In genomic region chr3L:21196563-21196962, dm6 we compare ENCODE assay signal across 1 fruit fly cellular context.
A peak's percentile ranks its signal among the peaks of the same experiment; 100 is the strongest.
TF ChIP-seq lines count a peak whose summit lies in the region.

Gene Targ3, plus strand, starts transcription at chr3L:21196831.
Gene park, minus strand, starts transcription at chr3L:21196853.

TF ChIP-seq in whole organism, embryonic, 481 proteins besides CTCF, POLR2A, EP300 and RAD21 (continued from another document and continues in another):
- TF ChIP-seq Side (GFP tag; optimal IDR thresholded peaks at IDR 0.05; lab: Kevin White, UChicago) (no peak), psq (GFP tag; optimal IDR thresholded peaks at IDR 0.05; lab: Kevin White, UChicago) (no peak), jigr1 (GFP tag; IDR thresholded peaks at IDR 0.05; lab: Robert Waterston, UW) (no peak), tin (GFP tag; optimal IDR thresholded peaks at IDR 0.05; lab: Kevin White, UChicago) (no peak), chif (GFP tag; optimal IDR thresholded peaks at IDR 0.05; lab: Kevin White, UChicago) (peak; percentile 16 to 17), fru (optimal IDR thresholded peaks at IDR 0.05; lab: Kevin White, UChicago) (no peak), Dll (GFP tag; IDR thresholded peaks at IDR 0.05; lab: Robert Waterston, UW; ENCODE audit: partially characterized antibody) (0 out of 4 replicates have a peak, but pooled peaks have one; percentile 43), CG32767 (GFP tag; IDR thresholded peaks at IDR 0.05; lab: Robert Waterston, UW) (no peak), Taf1 (GFP tag; IDR thresholded peaks at IDR 0.05; lab: Robert Waterston, UW) (no peak), rib (GFP tag; IDR thresholded peaks at IDR 0.05; lab: Robert Waterston, UW) (no peak), CG3838 (GFP tag; optimal IDR thresholded peaks at IDR 0.05; lab: Kevin White, UChicago) (no peak), CG6654 (GFP tag; optimal IDR thresholded peaks at IDR 0.05; lab: Kevin White, UChicago) (no peak), nom (GFP tag; optimal IDR thresholded peaks at IDR 0.05; lab: Kevin White, UChicago) (no peak), ERR (GFP tag; optimal IDR thresholded peaks at IDR 0.05; lab: Kevin White, UChicago) (no peak), CG8478 (optimal IDR thresholded peaks at IDR 0.05; lab: Kevin White, UChicago) (no peak), ssp (GFP tag; IDR thresholded peaks at IDR 0.05; lab: Robert Waterston, UW) (no peak), sd (tag; optimal IDR thresholded peaks at IDR 0.05; lab: Kevin White, UChicago) (no peak), CG10979 (tag; optimal IDR thresholded peaks at IDR 0.05; lab: Kevin White, UChicago) (peak; percentile 1), otp (GFP tag; IDR thresholded peaks at IDR 0.05; lab: Robert Waterston, UW) (0 out of 3 replicates have a peak, but pooled peaks have one; percentile 9), CG31365 (tag; optimal IDR thresholded peaks at IDR 0.05; lab: Kevin White, UChicago) (no peak), CG8290 (GFP tag; optimal IDR thresholded peaks at IDR 0.05; lab: Kevin White, UChicago) (no peak), CG8290 (tag; optimal IDR thresholded peaks at IDR 0.05; lab: Kevin White, UChicago) (peak in 1 of 2 experiments; percentile 80), CG33557 (GFP tag; optimal IDR thresholded peaks at IDR 0.05; lab: Kevin White, UChicago) (no peak), CG8765 (GFP tag; IDR thresholded peaks at IDR 0.05; lab: Robert Waterston, UW) (no peak), CG34422 (GFP tag; IDR thresholded peaks at IDR 0.05; lab: Robert Waterston, UW) (no peak), dati (GFP tag; IDR thresholded peaks at IDR 0.05; lab: Robert Waterston, UW) (no peak), org-1 (GFP tag; optimal IDR thresholded peaks at IDR 0.05; lab: Kevin White, UChicago) (no peak), al (GFP tag; IDR thresholded peaks at IDR 0.05; lab: Robert Waterston, UW) (no peak), CG11695 (GFP tag; IDR thresholded peaks at IDR 0.05; lab: Robert Waterston, UW) (no peak), CG14860 (GFP tag; IDR thresholded peaks at IDR 0.05; lab: Robert Waterston, UW; ENCODE audit: partially characterized antibody) (no peak), wor (GFP tag; IDR thresholded peaks at IDR 0.05; lab: Robert Waterston, UW) (no peak), scrt (GFP tag; optimal IDR thresholded peaks at IDR 0.05; lab: Kevin White, UChicago) (no peak), row (GFP tag; IDR thresholded peaks at IDR 0.05; lab: Robert Waterston, UW) (peak; percentile 34; the same call in 1 of the 3 replicates), pfk (GFP tag; optimal IDR thresholded peaks at IDR 0.05; lab: Kevin White, UChicago) (no peak), NfI (GFP tag; optimal IDR thresholded peaks at IDR 0.05; lab: Kevin White, UChicago) (peak; percentile 55), trem (tag; optimal IDR thresholded peaks at IDR 0.05; lab: Kevin White, UChicago) (no peak), gcm2 (GFP tag; optimal IDR thresholded peaks at IDR 0.05; lab: Kevin White, UChicago) (no peak), crol (GFP tag; IDR thresholded peaks at IDR 0.05; lab: Robert Waterston, UW) (no peak), HLH4C (GFP tag; IDR thresholded peaks at IDR 0.05; lab: Robert Waterston, UW; ENCODE audit: partially characterized antibody) (no peak), gsb (GFP tag; IDR thresholded peaks at IDR 0.05; lab: Robert Waterston, UW) (no peak), Asciz (GFP tag; optimal IDR thresholded peaks at IDR 0.05; lab: Kevin White, UChicago) (no peak), CG30431 (GFP tag; optimal IDR thresholded peaks at IDR 0.05; lab: Kevin White, UChicago) (no peak), dmrt99B (tag; optimal IDR thresholded peaks at IDR 0.05; lab: Kevin White, UChicago) (no peak), Ets97D (GFP tag; optimal IDR thresholded peaks at IDR 0.05; lab: Kevin White, UChicago) (peak; percentile 53), CG7839 (tag; optimal IDR thresholded peaks at IDR 0.05; lab: Kevin White, UChicago) (no peak), CG17612 (GFP tag; IDR thresholded peaks at IDR 0.05; lab: Robert Waterston, UW) (no peak), jumu (GFP tag; optimal IDR thresholded peaks at IDR 0.05; lab: Kevin White, UChicago) (no peak), NFAT (GFP tag; IDR thresholded peaks at IDR 0.05; lab: Robert Waterston, UW) (no peak), Ada2b (GFP tag; IDR thresholded peaks at IDR 0.05; lab: Robert Waterston, UW) (no peak), tap (tag; optimal IDR thresholded peaks at IDR 0.05; lab: Kevin White, UChicago) (no peak), Dref (GFP tag; IDR thresholded peaks at IDR 0.05; lab: Robert Waterston, UW) (peak; percentile 48), her (GFP tag; optimal IDR thresholded peaks at IDR 0.05; lab: Kevin White, UChicago) (peak; percentile 30), az2 (GFP tag; optimal IDR thresholded peaks at IDR 0.05; lab: Kevin White, UChicago) (no peak), ken (GFP tag; IDR thresholded peaks at IDR 0.05; lab: Robert Waterston, UW) (no peak), CG10147 (GFP tag; optimal IDR thresholded peaks at IDR 0.05; lab: Kevin White, UChicago) (no peak), CG4424 (GFP tag; optimal IDR thresholded peaks at IDR 0.05; lab: Kevin White, UChicago) (no peak), corto (GFP tag; optimal IDR thresholded peaks at IDR 0.05; lab: Kevin White, UChicago) (no peak), HmgD (GFP tag; optimal IDR thresholded peaks at IDR 0.05; lab: Kevin White, UChicago) (peak; percentile 45), CG2129 (GFP tag; IDR thresholded peaks at IDR 0.05; lab: Robert Waterston, UW; ENCODE audit: partially characterized antibody) (no peak), CG11456 (GFP tag; IDR thresholded peaks at IDR 0.05; lab: Robert Waterston, UW) (no peak), bcd (GFP tag; optimal IDR thresholded peaks at IDR 0.05; lab: Kevin White, UChicago) (peak; percentile 19), cwo (GFP tag; optimal IDR thresholded peaks at IDR 0.05; lab: Kevin White, UChicago) (no peak), D19B (GFP tag; optimal IDR thresholded peaks at IDR 0.05; lab: Kevin White, UChicago) (no peak), Opbp (GFP tag; IDR thresholded peaks at IDR 0.05; lab: Robert Waterston, UW; ENCODE audit: partially characterized antibody) (no peak), Atf6 (GFP tag; IDR thresholded peaks at IDR 0.05; lab: Robert Waterston, UW) (no peak), jing (GFP tag; optimal IDR thresholded peaks at IDR 0.05; lab: Kevin White, UChicago) (no peak), bsh (GFP tag; optimal IDR thresholded peaks at IDR 0.05; lab: Kevin White, UChicago) (no peak), CG6791 (GFP tag; IDR thresholded peaks at IDR 0.05; lab: Robert Waterston, UW; ENCODE audit: partially characterized antibody) (no peak), CG9609 (GFP tag; optimal IDR thresholded peaks at IDR 0.05; lab: Kevin White, UChicago) (peak; percentile 43), dimm (GFP tag; IDR thresholded peaks at IDR 0.05; lab: Robert Waterston, UW) (no peak), CG12744 (GFP tag; optimal IDR thresholded peaks at IDR 0.05; lab: Kevin White, UChicago) (no peak), CrebB (tag; optimal IDR thresholded peaks at IDR 0.05; lab: Kevin White, UChicago) (no peak), klu (GFP tag; IDR thresholded peaks at IDR 0.05; lab: Robert Waterston, UW) (no peak), CG4854 (GFP tag; optimal IDR thresholded peaks at IDR 0.05; lab: Kevin White, UChicago) (peak; percentile 99), slou (GFP tag; optimal IDR thresholded peaks at IDR 0.05; lab: Kevin White, UChicago) (no peak), CG18619 (GFP tag; optimal IDR thresholded peaks at IDR 0.05; lab: Kevin White, UChicago) (no peak), Scr (GFP tag; IDR thresholded peaks at IDR 0.05; lab: Robert Waterston, UW; ENCODE audit: partially characterized antibody) (peak; percentile 33; the same call in 1 of the 2 replicates), CG9797 (GFP tag; optimal IDR thresholded peaks at IDR 0.05; lab: Kevin White, UChicago) (peak; percentile 9), CG10543 (GFP tag; optimal IDR thresholded peaks at IDR 0.05; lab: Kevin White, UChicago) (peak; percentile 22), ro (GFP tag; IDR thresholded peaks at IDR 0.05; lab: Robert Waterston, UW) (no peak), CG1024 (GFP tag; IDR thresholded peaks at IDR 0.05; lab: Robert Waterston, UW) (no peak), CG32772 (GFP tag; IDR thresholded peaks at IDR 0.05; lab: Robert Waterston, UW) (no peak), Ssrp (tag; optimal IDR thresholded peaks at IDR 0.05; lab: Kevin White, UChicago) (no peak), CG15514 (GFP tag; optimal IDR thresholded peaks at IDR 0.05; lab: Kevin White, UChicago) (peak; percentile 41), lmd (GFP tag; IDR thresholded peaks at IDR 0.05; lab: Robert Waterston, UW) (no peak), YL-1 (GFP tag; optimal IDR thresholded peaks at IDR 0.05; lab: Kevin White, UChicago) (peak; percentile 66), pzg (GFP tag; optimal IDR thresholded peaks at IDR 0.05; lab: Kevin White, UChicago) (peak; percentile 86), Blimp-1 (GFP tag; optimal IDR thresholded peaks at IDR 0.05; lab: Kevin White, UChicago) (no peak), Dek (tag; optimal IDR thresholded peaks at IDR 0.05; lab: Kevin White, UChicago) (no peak), bigmax (GFP tag; optimal IDR thresholded peaks at IDR 0.05; lab: Kevin White, UChicago) (no peak), dm (GFP tag; optimal IDR thresholded peaks at IDR 0.05; lab: Kevin White, UChicago) (peak; percentile 34), CG10366 (GFP tag; IDR thresholded peaks at IDR 0.05; lab: Robert Waterston, UW) (peak; percentile 19; the same call in 1 of the 2 replicates), esg (GFP tag; conservative IDR thresholded peaks at IDR 0.05; lab: Robert Waterston, UW) (no peak), Bgb (GFP tag; IDR thresholded peaks at IDR 0.05; lab: Robert Waterston, UW; ENCODE audit: partially characterized antibody) (peak; percentile 23; the same call in 1 of the 2 replicates), inv (GFP tag; IDR thresholded peaks at IDR 0.05; lab: Robert Waterston, UW; ENCODE audit: partially characterized antibody) (no peak), CG33213 (GFP tag; optimal IDR thresholded peaks at IDR 0.05; lab: Kevin White, UChicago) (peak; percentile 32), Drgx (GFP tag; IDR thresholded peaks at IDR 0.05; lab: Robert Waterston, UW) (no peak), kni (GFP tag; optimal IDR thresholded peaks at IDR 0.05; lab: Kevin White, UChicago) (no peak), CG4730 (GFP tag; IDR thresholded peaks at IDR 0.05; lab: Robert Waterston, UW) (no peak), zen2 (GFP tag; IDR thresholded peaks at IDR 0.05; lab: Robert Waterston, UW; ENCODE audit: partially characterized antibody) (no peak), ase (GFP tag; IDR thresholded peaks at IDR 0.05; lab: Robert Waterston, UW) (no peak), so (GFP tag; IDR thresholded peaks at IDR 0.05; lab: Robert Waterston, UW) (no peak), run (tag; optimal IDR thresholded peaks at IDR 0.05; lab: Kevin White, UChicago) (no peak), CHES-1-like (GFP tag; optimal IDR thresholded peaks at IDR 0.05; lab: Kevin White, UChicago) (peak; percentile 28), Nf-YB (GFP tag; optimal IDR thresholded peaks at IDR 0.05; lab: Kevin White, UChicago) (no peak), bowl (GFP tag; IDR thresholded peaks at IDR 0.05; lab: Robert Waterston, UW) (no peak), da (GFP tag; optimal IDR thresholded peaks at IDR 0.05; lab: Kevin White, UChicago) (peak; percentile 58), vnd (GFP tag; IDR thresholded peaks at IDR 0.05; lab: Robert Waterston, UW; ENCODE audit: partially characterized antibody) (no peak), CG8388 (GFP tag; optimal IDR thresholded peaks at IDR 0.05; lab: Kevin White, UChicago) (no peak), Sry-β (GFP tag; optimal IDR thresholded peaks at IDR 0.05; lab: Kevin White, UChicago) (no peak), pum (GFP tag; optimal IDR thresholded peaks at IDR 0.05; lab: Kevin White, UChicago) (no peak), lbe (GFP tag; optimal IDR thresholded peaks at IDR 0.05; lab: Kevin White, UChicago) (no peak), Jarid2 (GFP tag; optimal IDR thresholded peaks at IDR 0.05; lab: Kevin White, UChicago) (no peak), CG6854 (GFP tag; optimal IDR thresholded peaks at IDR 0.05; lab: Kevin White, UChicago) (no peak), danr (GFP tag; IDR thresholded peaks at IDR 0.05; lab: Robert Waterston, UW) (no peak), tup (GFP tag; optimal IDR thresholded peaks at IDR 0.05; lab: Kevin White, UChicago) (no peak), CG17568 (GFP tag; optimal IDR thresholded peaks at IDR 0.05; lab: Kevin White, UChicago) (no peak), pho (GFP tag; optimal IDR thresholded peaks at IDR 0.05; lab: Kevin White, UChicago) (no peak), gsb-n (tag; optimal IDR thresholded peaks at IDR 0.05; lab: Kevin White, UChicago) (no peak), CG2678 (tag; optimal IDR thresholded peaks at IDR 0.05; lab: Kevin White, UChicago) (no peak), dysf (GFP tag; IDR thresholded peaks at IDR 0.05; lab: Robert Waterston, UW) (no peak), gem (tag; optimal IDR thresholded peaks at IDR 0.05; lab: Kevin White, UChicago) (peak; percentile 20), tx (GFP tag; optimal IDR thresholded peaks at IDR 0.05; lab: Kevin White, UChicago) (peak; percentile 35), Neu2 (GFP tag; optimal IDR thresholded peaks at IDR 0.05; lab: Kevin White, UChicago; ENCODE audit: borderline replicate concordance) (no peak), CG7271 (tag; optimal IDR thresholded peaks at IDR 0.05; lab: Kevin White, UChicago) (no peak), CG6272 (GFP tag; IDR thresholded peaks at IDR 0.05; lab: Robert Waterston, UW) (0 out of 2 replicates have a peak, but pooled peaks have one; percentile 11), ems (GFP tag; optimal IDR thresholded peaks at IDR 0.05; lab: Kevin White, UChicago) (peak; percentile 40), Doc2 (GFP tag; IDR thresholded peaks at IDR 0.05; lab: Robert Waterston, UW) (no peak), lilli (GFP tag; optimal IDR thresholded peaks at IDR 0.05; lab: Kevin White, UChicago) (peak; percentile 61), ash1 (GFP tag; optimal IDR thresholded peaks at IDR 0.05; lab: Kevin White, UChicago) (no peak), HLH54F (GFP tag; optimal IDR thresholded peaks at IDR 0.05; lab: Kevin White, UChicago) (peak; percentile 68), CG9727 (GFP tag; optimal IDR thresholded peaks at IDR 0.05; lab: Kevin White, UChicago) (no peak), toy (GFP tag; IDR thresholded peaks at IDR 0.05; lab: Robert Waterston, UW) (no peak), Usf (GFP tag; optimal IDR thresholded peaks at IDR 0.05; lab: Kevin White, UChicago) (no peak), CG34376 (GFP tag; optimal IDR thresholded peaks at IDR 0.05; lab: Kevin White, UChicago) (no peak), CG2116 (GFP tag; optimal IDR thresholded peaks at IDR 0.05; lab: Kevin White, UChicago) (peak; percentile 35), CG11504 (tag; optimal IDR thresholded peaks at IDR 0.05; lab: Kevin White, UChicago) (peak; percentile 17)
